Fruit fly (Drosophila melanogaster): ENCODE results near the gene CG3473.

CG3473 gene

DNA sequence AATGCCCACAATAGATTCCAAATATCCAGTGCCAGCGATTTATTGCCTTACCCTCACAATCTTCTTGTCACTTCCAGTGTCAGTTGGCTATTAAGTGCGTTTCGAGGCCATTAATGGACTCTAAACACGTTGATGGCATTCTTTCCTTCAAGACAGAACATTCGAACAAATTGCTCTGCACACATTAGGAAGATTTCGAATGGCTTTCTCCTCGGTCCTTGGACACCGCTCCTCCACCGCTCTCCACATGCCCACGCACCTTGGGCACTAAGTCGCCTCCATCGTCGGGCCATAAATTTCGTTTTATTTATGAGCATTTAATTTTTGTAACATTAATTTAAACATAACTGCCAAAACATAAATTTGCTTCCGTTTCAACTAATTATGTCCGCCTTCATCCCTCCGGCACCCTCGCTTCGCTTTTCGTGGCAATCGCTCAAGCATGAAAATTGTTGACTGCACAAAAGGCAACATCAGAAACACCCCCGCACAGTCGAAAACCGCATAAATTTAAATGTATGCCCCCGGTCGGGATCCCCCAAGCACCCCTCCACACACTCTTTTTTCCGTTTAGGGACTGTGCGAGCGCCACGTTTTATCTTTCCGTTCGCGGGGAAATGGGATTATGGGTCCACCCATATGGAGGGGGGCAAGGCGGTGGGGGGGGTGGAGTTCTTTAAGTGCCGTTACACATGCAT is 26.6 kb downstream of the CG3473 start (continued):
- TF ChIP-seq sc (optimal IDR thresholded peaks at IDR 0.05) (no peak), sc (GFP tag; optimal IDR thresholded peaks at IDR 0.05) (no peak), Ssrp (tag; optimal IDR thresholded peaks at IDR 0.05) (no peak), kay (GFP tag; optimal IDR thresholded peaks at IDR 0.05) (no peak), HmgD (GFP tag; optimal IDR thresholded peaks at IDR 0.05) (no peak), CG17328 (GFP tag; IDR thresholded peaks at IDR 0.05) (no peak), abd-A (tag; optimal IDR thresholded peaks at IDR 0.05) (peak; percentile 88), Deaf1 (tag; optimal IDR thresholded peaks at IDR 0.05) (no peak), nau (GFP tag; optimal IDR thresholded peaks at IDR 0.05) (peak; percentile 24), stc (GFP tag; IDR thresholded peaks at IDR 0.05) (no peak), Mrtf (GFP tag; IDR thresholded peaks at IDR 0.05) (0 out of 3 replicates have a peak, but pooled peaks have one; percentile 26), CG17912 (GFP tag; optimal IDR thresholded peaks at IDR 0.05) (no peak), unc-4 (GFP tag; IDR thresholded peaks at IDR 0.05; ENCODE audit: partially characterized antibody) (no peak), bowl (GFP tag; IDR thresholded peaks at IDR 0.05) (no peak), esg (GFP tag; conservative IDR thresholded peaks at IDR 0.05) (no peak), chinmo (GFP tag; IDR thresholded peaks at IDR 0.05; ENCODE audit: partially characterized antibody) (0 out of 4 replicates have a peak, but pooled peaks have one; percentile 71), usp (GFP tag; optimal IDR thresholded peaks at IDR 0.05) (no peak), ERR (GFP tag; optimal IDR thresholded peaks at IDR 0.05) (no peak), crp (GFP tag; optimal IDR thresholded peaks at IDR 0.05) (no peak), CG13624 (GFP tag; optimal IDR thresholded peaks at IDR 0.05) (no peak), salm (tag; optimal IDR thresholded peaks at IDR 0.05) (no peak), ems (GFP tag; optimal IDR thresholded peaks at IDR 0.05) (no peak), nerfin-2 (GFP tag; IDR thresholded peaks at IDR 0.05; ENCODE audit: partially characterized antibody) (no peak), ssp (GFP tag; IDR thresholded peaks at IDR 0.05) (no peak), CG2199 (GFP tag; IDR thresholded peaks at IDR 0.05) (peak; percentile 58; the same call in 1 of the 3 replicates), so (GFP tag; IDR thresholded peaks at IDR 0.05) (no peak), CG12659 (GFP tag; optimal IDR thresholded peaks at IDR 0.05) (no peak), CG31441 (GFP tag; IDR thresholded peaks at IDR 0.05) (no peak), en (GFP tag; optimal IDR thresholded peaks at IDR 0.05) (no peak), CG12236 (GFP tag; optimal IDR thresholded peaks at IDR 0.05) (no peak), lilli (GFP tag; optimal IDR thresholded peaks at IDR 0.05) (no peak), repo (GFP tag; optimal IDR thresholded peaks at IDR 0.05) (no peak), lmd (GFP tag; IDR thresholded peaks at IDR 0.05) (no peak), dm (GFP tag; optimal IDR thresholded peaks at IDR 0.05) (no peak), pum (GFP tag; optimal IDR thresholded peaks at IDR 0.05) (no peak), CTCF (GFP tag; optimal IDR thresholded peaks at IDR 0.05) (no peak), CG11696 (GFP tag; IDR thresholded peaks at IDR 0.05) (no peak), Scr (GFP tag; IDR thresholded peaks at IDR 0.05; ENCODE audit: partially characterized antibody) (no peak), CG4820 (GFP tag; optimal IDR thresholded peaks at IDR 0.05) (no peak), CG34224 (GFP tag; IDR thresholded peaks at IDR 0.05; ENCODE audit: partially characterized antibody) (no peak), CG4730 (GFP tag; IDR thresholded peaks at IDR 0.05) (no peak), grau (tag; optimal IDR thresholded peaks at IDR 0.05) (no peak), chn (GFP tag; optimal IDR thresholded peaks at IDR 0.05) (no peak), PHDP (tag; optimal IDR thresholded peaks at IDR 0.05) (no peak), prd (optimal IDR thresholded peaks at IDR 0.05) (no peak), prd (GFP tag; IDR thresholded peaks at IDR 0.05) (no peak), nom (GFP tag; optimal IDR thresholded peaks at IDR 0.05) (peak; percentile 29), gfzf (GFP tag; optimal IDR thresholded peaks at IDR 0.05) (no peak), Doc3 (GFP tag; IDR thresholded peaks at IDR 0.05; ENCODE audit: partially characterized antibody) (no peak), Dll (GFP tag; IDR thresholded peaks at IDR 0.05; ENCODE audit: partially characterized antibody) (no peak), toy (GFP tag; IDR thresholded peaks at IDR 0.05) (no peak), Ets65A (GFP tag) (no peak)

Data from whole organism, embryonic.